Fruit fly (Drosophila melanogaster) whole organism, embryonic: Measurements from ENCODE around the gene CG4461.

Experiments used
- Aef1 ChIP-seq: fragments of 200-800 bp; sonication (Bioruptor generic); IDR thresholded peaks from 3 replicates; pipeline ENCODE4 v1.3.6; 2022; ENCODE audit warnings: missing biosample characterization, missing genetic modification characterization
- B-H2 ChIP-seq: fragments of 200-800 bp; sonication (Bioruptor generic); optimal IDR thresholded peaks from 2 replicates; lab custom pipeline; 2018; ENCODE audit warnings: missing biosample characterization, mild to moderate bottlenecking, missing genetic modification characterization
- BtbVII ChIP-seq: fragments of 200-800 bp; sonication (Bioruptor generic); optimal IDR thresholded peaks from 3 replicates; lab custom pipeline; 2017; ENCODE audit warnings: missing biosample characterization, mild to moderate bottlenecking, missing genetic modification characterization
- Bteb2 ChIP-seq: fragments of 200-800 bp; sonication (Bioruptor generic); optimal IDR thresholded peaks from 2 replicates; lab custom pipeline; 2016; ENCODE audit warnings: missing biosample characterization, missing genetic modification characterization
- C15 ChIP-seq: fragments of 200-800 bp; sonication (Bioruptor generic); IDR thresholded peaks from 3 replicates; pipeline ENCODE4 v1.3.6; 2022; ENCODE audit warnings: missing biosample characterization, missing genetic modification characterization
- CG10565 ChIP-seq: fragments of 200-800 bp; sonication (Bioruptor generic); optimal IDR thresholded peaks from 3 replicates; lab custom pipeline; 2016; ENCODE audit warnings: missing biosample characterization, mild to moderate bottlenecking, missing genetic modification characterization
- CG10654 ChIP-seq: fragments of 200-800 bp; sonication (Bioruptor generic); optimal IDR thresholded peaks from 2 replicates; lab custom pipeline; 2016; ENCODE audit warnings: missing biosample characterization, missing genetic modification characterization
- CG10959 ChIP-seq: fragments of 200-800 bp; sonication (Bioruptor generic); IDR thresholded peaks from 2 replicates; pipeline ENCODE4 v1.3.6; 2022; ENCODE audit warnings: missing biosample characterization, missing genetic modification characterization
- CG11247 ChIP-seq: fragments of 200-800 bp; sonication (Bioruptor generic); IDR thresholded peaks from 2 replicates; pipeline ENCODE4 v1.3.6; 2022; ENCODE audit warnings: missing biosample characterization, missing genetic modification characterization
- CG11398 ChIP-seq: fragments of 200-800 bp; sonication (Bioruptor generic); optimal IDR thresholded peaks from 2 replicates; lab custom pipeline; 2016; ENCODE audit warnings: missing biosample characterization, missing genetic modification characterization
- CG13894 ChIP-seq: fragments of 200-800 bp; sonication (Bioruptor generic); optimal IDR thresholded peaks from 3 replicates; lab custom pipeline; 2018; ENCODE audit warnings: missing biosample characterization, mild to moderate bottlenecking, missing genetic modification characterization, moderate library complexity
- CG17568 ChIP-seq: fragments of 200-800 bp; sonication (Bioruptor generic); optimal IDR thresholded peaks from 2 replicates; lab custom pipeline; 2018; ENCODE audit warnings: missing biosample characterization, mild to moderate bottlenecking, missing genetic modification characterization, moderate library complexity
- CG2120 ChIP-seq: fragments of 200-800 bp; sonication (Bioruptor generic); optimal IDR thresholded peaks from 3 replicates; lab custom pipeline; 2016; ENCODE audit warnings: missing biosample characterization, missing genetic modification characterization
- CG2712 ChIP-seq: fragments of 200-800 bp; optimal IDR thresholded peaks from 3 replicates; lab custom pipeline; 2019; ENCODE audit warnings: missing biosample characterization, mild to moderate bottlenecking, missing genetic modification characterization, moderate library complexity
- CG31224 ChIP-seq: fragments of 200-800 bp; sonication (Bioruptor generic); IDR thresholded peaks from 2 replicates; pipeline ENCODE4 v1.3.6; 2022; ENCODE audit warnings: missing biosample characterization, missing genetic modification characterization
- CG4360 ChIP-seq: fragments of 200-800 bp; sonication (Bioruptor generic); IDR thresholded peaks from 2 replicates; pipeline ENCODE4 v1.3.6; 2022; ENCODE audit warnings: missing biosample characterization, missing genetic modification characterization
- CG4424 ChIP-seq: fragments of 200-800 bp; sonication (Bioruptor generic); optimal IDR thresholded peaks from 3 replicates; lab custom pipeline; 2016; ENCODE audit warnings: missing biosample characterization, missing genetic modification characterization
- CG7928 ChIP-seq: fragments of 200-800 bp; sonication (Bioruptor generic); optimal IDR thresholded peaks from 2 replicates; lab custom pipeline; 2017; ENCODE audit warnings: missing biosample characterization, mild to moderate bottlenecking, missing genetic modification characterization
- CG8765 ChIP-seq: fragments of 200-800 bp; sonication (Bioruptor generic); IDR thresholded peaks from 2 replicates; pipeline ENCODE4 v1.3.6; 2022; ENCODE audit warnings: missing biosample characterization, missing genetic modification characterization
- CkIIα-i1 ChIP-seq: fragments of 200-800 bp; sonication (Bioruptor generic); IDR thresholded peaks from 2 replicates; pipeline ENCODE4 v1.3.6; 2022; ENCODE audit warnings: missing biosample characterization, missing genetic modification characterization
- Dip2 ChIP-seq: fragments of 200-800 bp; sonication (Bioruptor generic); IDR thresholded peaks from 2 replicates; pipeline ENCODE4 v1.3.6; 2022; ENCODE audit warnings: missing biosample characterization, missing genetic modification characterization
- Hmr ChIP-seq: fragments of 200-800 bp; sonication (Bioruptor generic); optimal IDR thresholded peaks from 3 replicates; lab custom pipeline; 2017; ENCODE audit warnings: mild to moderate bottlenecking, missing biosample characterization, missing genetic modification reagents, missing genetic modification characterization
- MBD-R2 ChIP-seq: fragments of 200-800 bp; sonication (Bioruptor generic); IDR thresholded peaks from 2 replicates; pipeline ENCODE4 v1.3.6; 2022; ENCODE audit warnings: missing biosample characterization, missing genetic modification characterization
- Scr ChIP-seq: fragments of 200-800 bp; sonication (Bioruptor generic); IDR thresholded peaks from 2 replicates; pipeline ENCODE4 v1.3.6; 2022; ENCODE audit warnings: missing biosample characterization, missing genetic modification characterization; ENCODE audit not compliant: partially characterized antibody
- Side ChIP-seq: fragments of 200-800 bp; sonication (Bioruptor generic); optimal IDR thresholded peaks from 2 replicates; lab custom pipeline; 2016; ENCODE audit warnings: missing biosample characterization, missing genetic modification characterization
- Six4 ChIP-seq: fragments of 200-800 bp; sonication (Bioruptor generic); optimal IDR thresholded peaks from 2 replicates; lab custom pipeline; 2016; ENCODE audit warnings: missing biosample characterization, missing genetic modification characterization
- Vsx1 ChIP-seq: fragments of 200-800 bp; sonication (Bioruptor generic); optimal IDR thresholded peaks from 2 replicates; lab custom pipeline; 2017; ENCODE audit warnings: missing biosample characterization, mild to moderate bottlenecking, missing genetic modification characterization, missing genetic modification reagents
- ap ChIP-seq: fragments of 200-800 bp; sonication (Bioruptor generic); IDR thresholded peaks from 2 replicates; pipeline ENCODE4 v1.3.6; 2022; ENCODE audit warnings: missing biosample characterization, missing genetic modification characterization
- ato ChIP-seq: fragments of 200-800 bp; sonication (Bioruptor generic); IDR thresholded peaks from 2 replicates; pipeline ENCODE4 v1.3.6; 2022; ENCODE audit warnings: missing biosample characterization, missing genetic modification characterization; ENCODE audit not compliant: partially characterized antibody
- cas ChIP-seq: fragments of 200-800 bp; sonication (Bioruptor generic); IDR thresholded peaks from 2 replicates; pipeline ENCODE4 v1.3.6; 2022; ENCODE audit warnings: missing biosample characterization, missing genetic modification characterization
- caup ChIP-seq: fragments of 200-800 bp; sonication (Bioruptor generic); optimal IDR thresholded peaks from 3 replicates; lab custom pipeline; 2017; ENCODE audit warnings: missing biosample characterization, mild to moderate bottlenecking, missing genetic modification characterization, moderate library complexity; ENCODE audit not compliant: severe bottlenecking
- croc ChIP-seq: fragments of 200-800 bp; sonication (Bioruptor generic); conservative IDR thresholded peaks from 3 replicates; pipeline ENCODE4 v1.3.6; 2022; ENCODE audit warnings: missing biosample characterization, missing genetic modification characterization
- cwo ChIP-seq: fragments of 200-800 bp; sonication (Bioruptor generic); optimal IDR thresholded peaks from 3 replicates; lab custom pipeline; 2017; ENCODE audit warnings: missing biosample characterization, missing genetic modification characterization, mild to moderate bottlenecking, moderate library complexity, missing genetic modification reagents
- fu2 ChIP-seq: fragments of 200-800 bp; sonication (Bioruptor generic); optimal IDR thresholded peaks from 2 replicates; lab custom pipeline; 2016; ENCODE audit warnings: missing biosample characterization, missing genetic modification characterization
- ham ChIP-seq: fragments of 200-800 bp; sonication (Bioruptor generic); IDR thresholded peaks from 2 replicates; pipeline ENCODE4 v1.3.6; 2022; ENCODE audit warnings: missing biosample characterization, missing genetic modification characterization
- hth ChIP-seq: fragments of >200 bp; optimal IDR thresholded peaks from 2 replicates; lab custom pipeline; 2017; ENCODE audit warnings: inconsistent platforms
- klu ChIP-seq: fragments of 200-800 bp; sonication (Bioruptor generic); IDR thresholded peaks from 2 replicates; pipeline ENCODE4 v1.3.6; 2022; ENCODE audit warnings: missing biosample characterization, missing genetic modification characterization
- lab ChIP-seq: fragments of 200-800 bp; sonication (Bioruptor generic); optimal IDR thresholded peaks from 3 replicates; lab custom pipeline; 2017; ENCODE audit warnings: missing biosample characterization, missing genetic modification characterization, mild to moderate bottlenecking, moderate library complexity, missing genetic modification reagents
- lola ChIP-seq, 3 experiments: fragments of >200 bp in 2 of 3; fragments of 200-800 bp in 1 of 3; sonication (Bioruptor generic) in 1 of 3; optimal IDR thresholded peaks; 2 replicates each; lab custom pipeline; 2017 to 2019; ENCODE audit warnings: missing biosample characterization in 3 of 3, missing genetic modification characterization in 3 of 3, mild to moderate bottlenecking in 1 of 3, moderate library complexity in 1 of 3
- lov ChIP-seq, 2 experiments: fragments of 200-800 bp in 1 of 2; fragments of >200 bp in 1 of 2; sonication (Bioruptor generic) in 1 of 2; IDR thresholded peaks in 1 of 2; optimal IDR thresholded peaks in 1 of 2; 2 replicates in 1 of 2; 3 replicates in 1 of 2; pipeline versions ENCODE4 v1.3.6 to Lab custom; 2017 to 2022; ENCODE audit warnings: missing biosample characterization in 1 of 2, missing genetic modification characterization in 1 of 2
- luna ChIP-seq: fragments of 200-800 bp; sonication (Bioruptor generic); optimal IDR thresholded peaks from 2 replicates; lab custom pipeline; 2016; ENCODE audit warnings: missing biosample characterization, missing genetic modification characterization
- pzg ChIP-seq: fragments of 200-800 bp; sonication (Bioruptor generic); optimal IDR thresholded peaks from 3 replicates; lab custom pipeline; 2018; ENCODE audit warnings: missing biosample characterization, mild to moderate bottlenecking, missing genetic modification characterization, moderate library complexity
- rib ChIP-seq: fragments of 200-800 bp; sonication (Bioruptor generic); IDR thresholded peaks from 2 replicates; pipeline ENCODE4 v1.3.6; 2022; ENCODE audit warnings: missing biosample characterization, missing genetic modification characterization
- row ChIP-seq: fragments of 200-800 bp; sonication (Bioruptor generic); IDR thresholded peaks from 3 replicates; pipeline ENCODE4 v1.3.6; 2022; ENCODE audit warnings: missing biosample characterization, missing genetic modification characterization
- sisA ChIP-seq: fragments of 200-800 bp; sonication (Bioruptor generic); IDR thresholded peaks from 2 replicates; pipeline ENCODE4 v1.3.6; 2022; ENCODE audit warnings: missing biosample characterization, missing genetic modification characterization
- slp2 ChIP-seq: fragments of 200-800 bp; sonication (Bioruptor generic); optimal IDR thresholded peaks from 2 replicates; lab custom pipeline; 2016; ENCODE audit warnings: missing biosample characterization, missing genetic modification characterization
- sug ChIP-seq: fragments of 200-800 bp; optimal IDR thresholded peaks from 2 replicates; lab custom pipeline; 2019; ENCODE audit warnings: missing biosample characterization, mild to moderate bottlenecking, missing genetic modification characterization, moderate library complexity
- vfl ChIP-seq: fragments of 200-800 bp; sonication (Bioruptor generic); optimal IDR thresholded peaks from 2 replicates; lab custom pipeline; 2016; ENCODE audit warnings: missing biosample characterization, missing genetic modification characterization

The CG4461 gene

dm6 chr3L:9377198-9378035 is 2.2 kb downstream of the CG4461 start, which contains the start of gene Hsp26 (continued):
- TF ChIP-seq vfl (peak; percentile 70), lab (peak; percentile 91), luna (GFP tag; lab: Kevin White, UChicago) (peak; percentile 60), B-H2 (GFP tag; lab: Kevin White, UChicago) (peak; percentile 49), ham (GFP tag; lab: Robert Waterston, UW) (no peak), cwo (GFP tag; lab: Kevin White, UChicago) (peak; percentile 75), C15 (peak; percentile 54; the same call in 1 of the 3 replicates), Vsx1 (GFP tag; lab: Kevin White, UChicago) (peak; percentile 53), Aef1 (peak; percentile 77), CG4360 (GFP tag; lab: Robert Waterston, UW) (peak; percentile 54), Six4 (GFP tag; lab: Kevin White, UChicago) (peak; percentile 69), sisA (GFP tag; lab: Robert Waterston, UW) (peak; percentile 74), ato (GFP tag; lab: Robert Waterston, UW) (no peak), Scr (GFP tag; lab: Robert Waterston, UW) (no peak), CG7928 (GFP tag; lab: Kevin White, UChicago) (peak; percentile 16), ap (GFP tag; lab: Robert Waterston, UW) (peak; percentile 83), CG2120 (GFP tag; lab: Kevin White, UChicago) (peak; percentile 92), CG2712 (tag; lab: Kevin White, UChicago) (peak; percentile 89), CG10565 (GFP tag; lab: Kevin White, UChicago) (no peak), CG31224 (GFP tag; lab: Robert Waterston, UW) (peak; percentile 68), slp2 (GFP tag; lab: Kevin White, UChicago) (peak; percentile 75), caup (GFP tag; lab: Kevin White, UChicago) (peak; percentile 83), pzg (GFP tag; lab: Kevin White, UChicago) (no peak), CG17568 (peak; percentile 84), croc (peak; percentile 55; the same call in 2 of the 3 replicates), lola (GFP tag; optimal IDR thresholded peaks at IDR 0.05; lab: Kevin White, UChicago) (peak in 1 of 3 experiments; percentile 76), CG11247 (GFP tag; lab: Robert Waterston, UW) (peak; percentile 62), CG11398 (GFP tag; lab: Kevin White, UChicago) (peak; percentile 78), cas (GFP tag; lab: Robert Waterston, UW) (peak; percentile 49; the same call in 1 of the 2 replicates), klu (GFP tag; lab: Robert Waterston, UW) (no peak; the same call in 1 of the 2 replicates), BtbVII (peak; percentile 68), Side (GFP tag; lab: Kevin White, UChicago) (peak; percentile 90), CG10959 (GFP tag; lab: Robert Waterston, UW) (no peak; the same call in 1 of the 2 replicates), rib (GFP tag; lab: Robert Waterston, UW) (peak; percentile 75), hth (lab: Kevin White, UChicago) (no peak), MBD-R2 (GFP tag; lab: Robert Waterston, UW) (peak; percentile 42; the same call in 1 of the 2 replicates), CG13894 (tag; lab: Kevin White, UChicago) (peak; percentile 19), sug (peak; percentile 53), CG10654 (GFP tag; lab: Kevin White, UChicago) (peak; percentile 56), row (GFP tag; lab: Robert Waterston, UW) (peak; percentile 93), fu2 (GFP tag; lab: Kevin White, UChicago) (peak; percentile 83), lov (optimal IDR thresholded peaks at IDR 0.05; lab: Kevin White, UChicago) (no peak), lov (GFP tag; IDR thresholded peaks at IDR 0.05; lab: Robert Waterston, UW) (peak; percentile 62; the same call in 1 of the 3 replicates), CkIIα-i1 (no peak), CG8765 (GFP tag; lab: Robert Waterston, UW) (peak; percentile 22; the same call in 1 of the 2 replicates), Hmr (peak; percentile 86), Bteb2 (GFP tag; lab: Kevin White, UChicago) (peak; percentile 83), Dip2 (no peak), CG4424 (GFP tag; lab: Kevin White, UChicago) (peak; percentile 83)
